Fruit fly (Drosophila melanogaster): ENCODE measurements around the gene FucTD.
A peak's percentile ranks its signal among the peaks of the same experiment; 100 is the strongest.

- TF ChIP-seq Dfd (GFP tag; optimal IDR thresholded peaks at IDR 0.05) = no peak
- peak; percentile 98 for TF ChIP-seq rgr (GFP tag; optimal IDR thresholded peaks at IDR 0.05)
- peak; percentile 98 for TF ChIP-seq h (GFP tag; optimal IDR thresholded peaks at IDR 0.05)
These were observed 26.9 kb downstream of the FucTD start for dm6 chr3L:1442906-1443305.
